Worm (Caenorhabditis elegans) whole organism, early embryonic: ENCODE measurements around the gene swt-7.

Experiments used
- B0310.2 ChIP-seq: sonication (generic microtip); optimal IDR thresholded peaks from 2 replicates; lab custom pipeline; 2016; ENCODE audit warnings: mild to moderate bottlenecking, missing genetic modification characterization, missing compliant biosample characterization
- F13C5.2 ChIP-seq: sonication (generic microtip); optimal IDR thresholded peaks from 2 replicates; lab custom pipeline; 2017; ENCODE audit warnings: mild to moderate bottlenecking, missing genetic modification characterization, inconsistent platforms, missing compliant biosample characterization
- aly-1 ChIP-seq: sonication (generic microtip); optimal IDR thresholded peaks from 2 replicates; lab custom pipeline; 2016; ENCODE audit warnings: missing genetic modification characterization, missing compliant biosample characterization
- ama-1 ChIP-seq: fragments of 150-350 bp; optimal IDR thresholded peaks from 2 replicates; lab custom pipeline; 2014
- ceh-13 ChIP-seq: fragments of 200-800 bp; sonication (Bioruptor generic); optimal IDR thresholded peaks from 2 replicates; lab custom pipeline; 2018; ENCODE audit warnings: mild to moderate bottlenecking, missing genetic modification characterization, missing compliant biosample characterization
- ceh-36 ChIP-seq: sonication (generic microtip); optimal IDR thresholded peaks from 2 replicates; lab custom pipeline; 2016; ENCODE audit warnings: missing genetic modification characterization, inconsistent platforms, missing compliant biosample characterization
- ets-7 ChIP-seq: sonication (generic microtip); optimal IDR thresholded peaks from 2 replicates; lab custom pipeline; 2016; ENCODE audit warnings: missing genotype, missing genetic modification characterization, missing compliant biosample characterization
- flt-1 ChIP-seq: fragments of 200-800 bp; sonication (Bioruptor generic); IDR thresholded peaks from 2 replicates; pipeline ENCODE4 v1.3.6; 2022; ENCODE audit warnings: missing genetic modification characterization, missing compliant biosample characterization
- hmbx-1 ChIP-seq: sonication (generic microtip); optimal IDR thresholded peaks from 2 replicates; lab custom pipeline; 2016; ENCODE audit warnings: mild to moderate bottlenecking, missing genetic modification characterization, missing compliant biosample characterization
- hmg-4 ChIP-seq: fragments of 200-800 bp; sonication (Bioruptor generic); optimal IDR thresholded peaks from 2 replicates; lab custom pipeline; 2018; ENCODE audit warnings: mild to moderate bottlenecking, missing genetic modification characterization, missing compliant biosample characterization
- hnd-1 ChIP-seq: sonication (generic microtip); optimal IDR thresholded peaks from 2 replicates; lab custom pipeline; 2016; ENCODE audit warnings: missing genetic modification characterization, missing compliant biosample characterization
- pes-1 ChIP-seq: fragments of 200-800 bp; sonication (Bioruptor generic); IDR thresholded peaks from 2 replicates; pipeline ENCODE4 v1.3.6; 2022; ENCODE audit warnings: missing genetic modification reagents, missing genetic modification characterization, missing compliant biosample characterization
- scrt-1 ChIP-seq: fragments of 200-800 bp; sonication (Bioruptor generic); IDR thresholded peaks from 2 replicates; pipeline ENCODE4 v1.3.6; 2022; ENCODE audit warnings: missing genetic modification characterization, missing compliant biosample characterization
- sea-1 ChIP-seq: fragments of 200-800 bp; sonication (Bioruptor generic); conservative IDR thresholded peaks from 2 replicates; pipeline ENCODE4 v1.3.6; 2022; ENCODE audit warnings: missing genetic modification characterization, missing compliant biosample characterization
- tbx-11 ChIP-seq: fragments of 200-800 bp; sonication (Bioruptor generic); IDR thresholded peaks from 2 replicates; pipeline ENCODE4 v1.3.6; 2022; ENCODE audit warnings: missing genetic modification characterization, missing compliant biosample characterization
- tbx-37 ChIP-seq: fragments of 200-800 bp; sonication (Bioruptor generic); conservative IDR thresholded peaks from 2 replicates; pipeline ENCODE4 v1.3.6; 2022; ENCODE audit warnings: missing genetic modification reagents, missing genetic modification characterization, missing compliant biosample characterization
- tra-4 ChIP-seq: sonication (generic microtip); optimal IDR thresholded peaks from 2 replicates; lab custom pipeline; 2017; ENCODE audit warnings: missing genetic modification characterization, missing compliant biosample characterization

Gene swt-7

DNA sequence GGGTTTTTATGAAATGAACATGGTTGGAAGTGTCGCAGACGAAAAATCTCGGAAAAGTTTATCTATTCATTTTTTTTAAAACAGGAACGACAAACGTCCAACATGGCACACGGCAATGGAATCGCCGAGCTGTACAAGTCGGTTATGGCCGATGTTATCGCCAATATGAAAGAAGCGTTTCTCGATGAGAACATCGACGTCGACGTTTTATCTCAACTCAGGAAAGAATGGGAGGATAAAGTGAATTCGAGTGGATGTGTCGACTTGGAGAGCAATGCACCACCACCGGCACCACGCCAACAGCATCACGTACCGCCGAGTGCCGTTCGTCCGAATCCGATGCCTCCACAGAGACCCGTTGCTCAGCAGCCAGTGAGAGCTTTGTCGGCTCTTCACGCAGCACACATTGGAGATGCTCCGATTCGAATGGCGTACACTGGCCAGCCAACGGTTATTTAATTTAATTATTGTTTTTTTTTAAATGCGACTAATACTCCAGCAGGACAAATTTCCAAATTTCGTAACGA is 19.5 kb upstream of the swt-7 start:
- no peak for TF ChIP-seq B0310.2 (tag; lab: Kevin White, UChicago)

DNA sequence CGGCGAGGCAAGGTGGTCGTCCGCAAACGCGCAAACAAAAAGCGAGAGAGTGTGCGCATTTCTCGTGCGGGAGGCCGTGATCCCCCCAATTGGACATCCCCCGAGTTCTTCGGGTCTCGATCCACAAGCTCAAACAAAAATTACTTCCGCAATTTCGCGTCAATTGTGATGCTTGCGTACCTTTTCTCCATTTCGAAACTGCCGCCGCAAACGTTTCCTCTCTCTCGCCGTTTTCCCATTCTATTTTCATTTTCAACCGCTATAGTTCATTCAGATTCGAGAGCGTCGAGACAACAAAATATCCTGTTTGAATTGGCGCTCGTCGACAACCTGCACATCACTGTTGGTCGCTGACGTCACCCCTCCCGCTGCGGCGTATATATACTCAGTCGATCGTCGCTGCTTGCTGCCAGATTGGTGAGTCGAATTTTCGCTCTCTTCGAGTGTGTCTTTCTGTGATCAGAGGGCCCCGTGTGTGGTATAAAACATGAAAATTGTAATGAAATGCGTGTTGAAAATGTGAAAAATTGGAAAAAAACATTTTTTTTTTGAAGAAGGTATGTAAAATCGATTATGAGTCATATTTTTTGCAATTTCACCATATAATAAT is 18.8 kb upstream of the swt-7 start, which contains the start of the genes pqn-51 and K11D12.14:
pqn-51 (plus strand) TSS at position 275 of the 610 bp plus-strand sequence.
K11D12.14 (plus strand) TSS at position 304 of the 610 bp plus-strand sequence.
- peak; percentile 15 for TF ChIP-seq hmg-4 (GFP tag; lab: Kevin White, UChicago)
- TF ChIP-seq ets-7 (tag; lab: Kevin White, UChicago) = no peak
- TF ChIP-seq B0310.2 (tag; lab: Kevin White, UChicago) = no peak
- no peak for TF ChIP-seq ceh-36
- 0 out of 2 replicates have a peak, but pooled peaks have one; percentile 20 for TF ChIP-seq flt-1 (GFP tag; lab: Robert Waterston, UW)
- peak; percentile 71 for TF ChIP-seq F13C5.2 (tag; lab: Kevin White, UChicago)
- TF ChIP-seq scrt-1 = peak; percentile 85
- 0 out of 2 replicates have a peak, but pooled peaks have one; percentile 32 for TF ChIP-seq pes-1

DNA sequence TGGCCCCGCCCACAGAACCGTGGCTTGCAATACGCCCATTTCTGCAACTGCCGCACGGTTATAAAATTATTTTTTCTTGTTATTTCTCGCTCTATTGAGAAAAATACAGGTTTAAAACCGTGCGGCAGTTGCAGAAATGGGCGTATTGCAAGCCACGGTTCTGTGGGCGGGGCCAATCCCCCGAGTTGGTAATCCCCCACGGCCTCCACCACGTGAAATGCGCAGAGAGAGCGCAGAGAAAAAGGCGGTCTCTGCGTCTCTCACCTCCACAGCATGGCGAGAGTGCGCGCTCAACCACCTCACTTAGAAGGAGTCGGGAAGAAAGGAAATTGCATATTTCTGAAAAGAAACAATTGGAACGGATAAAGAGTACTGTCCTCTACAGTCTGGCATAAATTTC is 16.6 kb upstream of the swt-7 start:
- TF ChIP-seq sea-1 (GFP tag; lab: Robert Waterston, UW) = peak; percentile 69; the same call in 1 of the 2 replicates
- TF ChIP-seq scrt-1 = peak; percentile 88
- peak; percentile 42; the same call in 1 of the 2 replicates for TF ChIP-seq pes-1

DNA sequence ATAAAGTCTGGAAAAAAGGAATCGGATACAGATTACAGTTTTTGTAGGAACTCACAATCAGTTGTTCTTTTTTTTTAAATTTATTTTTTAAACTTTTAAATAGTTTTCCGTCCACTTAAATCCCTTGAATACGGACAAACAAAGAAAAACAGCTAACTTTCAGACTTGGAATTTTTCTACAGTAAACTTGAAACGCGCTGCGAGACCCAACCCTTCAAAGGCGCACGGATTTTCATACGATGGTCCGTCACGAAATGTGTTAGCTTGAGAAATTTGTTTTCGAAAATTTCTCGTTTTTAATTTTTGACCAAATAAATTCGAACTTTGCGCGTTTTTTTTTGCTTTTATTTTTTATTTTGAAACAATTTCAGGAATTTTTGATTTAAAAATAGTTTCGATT is 15.9 kb upstream of the swt-7 start:
- TF ChIP-seq scrt-1 (no peak), tbx-11 (GFP tag; lab: Robert Waterston, UW) (no peak), ets-7 (tag; lab: Kevin White, UChicago) (no peak), tra-4 (tag; lab: Kevin White, UChicago) (no peak), F13C5.2 (tag; lab: Kevin White, UChicago) (no peak), hmg-4 (GFP tag; lab: Kevin White, UChicago) (no peak), flt-1 (GFP tag; lab: Robert Waterston, UW) (no peak), hmbx-1 (tag; lab: Kevin White, UChicago) (no peak), sea-1 (GFP tag; lab: Robert Waterston, UW) (no peak), aly-1 (tag; lab: Kevin White, UChicago) (no peak), B0310.2 (tag; lab: Kevin White, UChicago) (no peak), ceh-36 (no peak), pes-1 (no peak)

DNA sequence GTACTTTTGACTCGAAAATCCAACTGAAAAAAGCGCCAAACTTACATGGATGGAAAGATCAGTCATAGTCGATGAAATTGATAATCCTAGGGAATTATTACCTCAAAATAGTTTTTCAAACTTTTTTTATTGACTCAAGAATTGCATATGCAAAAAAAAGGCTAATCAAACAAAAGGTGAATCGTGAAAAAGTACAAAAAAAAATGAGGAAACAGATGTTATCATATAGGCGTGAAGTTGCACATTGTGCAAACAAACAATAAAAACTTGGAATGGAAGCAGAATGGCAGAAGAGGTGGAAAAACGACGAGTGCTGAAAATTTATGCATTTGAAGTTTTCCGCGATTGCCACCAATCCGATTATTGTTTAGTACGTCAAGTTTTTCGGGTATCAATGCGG is 15.5 kb upstream of the swt-7 start, which contains the start of gene exc-14:
exc-14 (minus strand) TSS at position 101 of the 400 bp plus-strand sequence.
- no peak for TF ChIP-seq tbx-37
- TF ChIP-seq F13C5.2 (tag; lab: Kevin White, UChicago) = no peak
- TF ChIP-seq ceh-36 = no peak
- TF ChIP-seq flt-1 (GFP tag; lab: Robert Waterston, UW) = no peak
- no peak for TF ChIP-seq hmbx-1 (tag; lab: Kevin White, UChicago)
- TF ChIP-seq hmg-4 (GFP tag; lab: Kevin White, UChicago) = no peak
- TF ChIP-seq ceh-13 = no peak
- no peak for TF ChIP-seq tra-4 (tag; lab: Kevin White, UChicago)
- TF ChIP-seq scrt-1 = no peak
- TF ChIP-seq sea-1 (GFP tag; lab: Robert Waterston, UW) = no peak
- TF ChIP-seq hnd-1 = no peak
- TF ChIP-seq aly-1 (tag; lab: Kevin White, UChicago) = no peak
- TF ChIP-seq ets-7 (tag; lab: Kevin White, UChicago) = no peak
- TF ChIP-seq ama-1 (lab: Kevin White, UChicago) = no peak
- TF ChIP-seq pes-1 = no peak
- no peak for TF ChIP-seq tbx-11 (GFP tag; lab: Robert Waterston, UW)
- no peak for TF ChIP-seq B0310.2 (tag; lab: Kevin White, UChicago)

DNA sequence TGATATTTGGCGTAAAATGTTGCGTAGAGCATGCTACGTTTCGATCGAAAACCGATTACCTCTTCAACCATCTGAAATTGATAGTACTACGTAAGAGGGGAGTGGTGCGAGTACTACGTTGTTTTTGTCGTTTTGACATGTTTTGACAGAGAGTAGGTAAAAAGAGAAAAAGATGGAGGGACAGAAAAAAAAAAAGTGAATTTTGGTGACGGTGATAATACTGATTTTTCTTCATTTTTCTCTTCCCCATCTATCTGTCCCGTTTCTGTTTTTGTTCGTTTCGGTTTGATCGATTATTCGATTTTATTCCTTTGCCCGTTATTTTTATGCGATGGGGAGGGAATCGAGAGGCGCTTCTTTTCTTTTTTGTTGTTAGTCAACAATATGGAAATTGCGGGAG is 10.3 kb upstream of the swt-7 start, which contains the start of gene K11D12.8:
K11D12.8 (minus strand) TSS at position 77 of the 400 bp plus-strand sequence.
- TF ChIP-seq ama-1 (lab: Kevin White, UChicago) = no peak
- TF ChIP-seq tbx-37 = no peak
- no peak for TF ChIP-seq sea-1 (GFP tag; lab: Robert Waterston, UW)
- TF ChIP-seq tra-4 (tag; lab: Kevin White, UChicago) = no peak
- no peak for TF ChIP-seq pes-1
- no peak for TF ChIP-seq hmg-4 (GFP tag; lab: Kevin White, UChicago)

DNA sequence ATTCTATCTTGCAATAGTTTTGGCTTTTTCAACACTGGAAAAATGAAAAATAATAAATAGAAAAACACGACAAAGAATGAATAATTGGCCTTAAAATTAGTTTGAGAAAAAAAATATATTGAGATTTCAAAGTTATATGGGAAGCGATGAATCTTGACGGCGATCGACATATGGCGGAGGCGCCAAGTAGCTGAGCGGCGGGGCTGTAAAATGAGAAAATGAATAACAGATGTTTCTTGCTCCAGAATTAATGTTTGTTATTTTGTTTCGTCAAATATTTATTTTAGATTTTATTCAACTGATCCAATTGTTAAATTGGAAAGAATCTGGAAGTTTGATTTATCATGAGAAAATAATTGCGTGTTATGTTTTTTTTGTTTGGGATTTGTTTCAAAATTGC is 8.9 kb upstream of the swt-7 start, which contains the start of gene K11D12.11:
K11D12.11 (minus strand) TSS at position 42 of the 400 bp plus-strand sequence.
- TF ChIP-seq tra-4 (tag; lab: Kevin White, UChicago) (no peak), aly-1 (tag; lab: Kevin White, UChicago) (no peak), ceh-36 (no peak)

DNA sequence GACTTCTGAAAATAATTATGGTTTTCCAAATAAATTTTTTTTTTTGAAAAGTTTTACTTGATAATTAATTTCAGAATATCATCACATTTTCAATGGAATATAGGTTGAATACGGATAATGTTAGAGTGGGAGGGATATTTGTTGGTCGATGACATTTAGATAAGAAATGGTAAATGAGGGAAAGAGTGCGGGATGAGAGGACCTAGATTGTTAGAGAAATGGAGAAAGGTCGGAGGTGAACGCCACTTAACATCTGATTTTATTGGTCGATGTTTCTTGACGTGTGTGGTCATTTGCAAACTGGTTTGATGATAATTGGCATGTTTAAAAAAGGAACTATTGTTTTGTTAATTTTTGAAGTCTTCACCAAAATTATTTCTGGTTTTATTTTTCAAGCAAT is 7.8 kb upstream of the swt-7 start:
- no peak for TF ChIP-seq aly-1 (tag; lab: Kevin White, UChicago)
- TF ChIP-seq ets-7 (tag; lab: Kevin White, UChicago) = no peak
- TF ChIP-seq scrt-1 = no peak
- TF ChIP-seq hnd-1 = no peak
- TF ChIP-seq hmg-4 (GFP tag; lab: Kevin White, UChicago) = no peak
- TF ChIP-seq ceh-13 = no peak
- no peak for TF ChIP-seq B0310.2 (tag; lab: Kevin White, UChicago)
- no peak for TF ChIP-seq ama-1 (lab: Kevin White, UChicago)
- no peak for TF ChIP-seq hmbx-1 (tag; lab: Kevin White, UChicago)
- TF ChIP-seq tbx-11 (GFP tag; lab: Robert Waterston, UW) = no peak
- TF ChIP-seq tra-4 (tag; lab: Kevin White, UChicago) = no peak
- no peak for TF ChIP-seq ceh-36
